Fruit fly (Drosophila melanogaster) whole organism, embryonic: Measurements from ENCODE around the gene CG11617.

Experiments
- Atf6 ChIP-seq: fragments of 200-800 bp; sonication (Bioruptor generic); IDR thresholded peaks from 2 replicates; pipeline ENCODE4 v1.3.6; 2022; ENCODE audit warnings: missing biosample characterization, missing genetic modification characterization
- Bdp1 ChIP-seq: fragments of 200-800 bp; sonication (Bioruptor generic); optimal IDR thresholded peaks from 3 replicates; lab custom pipeline; 2016; ENCODE audit warnings: missing biosample characterization, missing genetic modification characterization
- CG10543 ChIP-seq: fragments of 200-800 bp; sonication (Bioruptor generic); optimal IDR thresholded peaks from 3 replicates; lab custom pipeline; 2017; ENCODE audit warnings: missing biosample characterization, mild to moderate bottlenecking, missing genetic modification characterization, moderate library complexity
- CG15011 ChIP-seq: fragments of 200-800 bp; sonication (Bioruptor generic); optimal IDR thresholded peaks from 3 replicates; lab custom pipeline; 2018; ENCODE audit warnings: missing biosample characterization, mild to moderate bottlenecking, missing genetic modification characterization
- CG15479 ChIP-seq: fragments of 200-800 bp; sonication (Bioruptor generic); optimal IDR thresholded peaks from 3 replicates; lab custom pipeline; 2019; ENCODE audit warnings: missing biosample characterization, mild to moderate bottlenecking, missing genetic modification characterization, moderate library complexity
- CG17186 ChIP-seq: fragments of 200-800 bp; sonication (Bioruptor generic); optimal IDR thresholded peaks from 3 replicates; lab custom pipeline; 2017; ENCODE audit warnings: missing biosample characterization, missing genetic modification reagents, missing genetic modification characterization
- CG17328 ChIP-seq: fragments of 200-800 bp; sonication (Bioruptor generic); IDR thresholded peaks from 2 replicates; pipeline ENCODE4 v1.3.6; 2022; ENCODE audit warnings: missing biosample characterization, missing genetic modification characterization
- CG17568 ChIP-seq: fragments of 200-800 bp; sonication (Bioruptor generic); optimal IDR thresholded peaks from 2 replicates; lab custom pipeline; 2018; ENCODE audit warnings: missing biosample characterization, mild to moderate bottlenecking, missing genetic modification characterization, moderate library complexity
- CG17802 ChIP-seq: fragments of 200-800 bp; sonication (Bioruptor generic); optimal IDR thresholded peaks from 2 replicates; lab custom pipeline; 2018; ENCODE audit warnings: missing biosample characterization, mild to moderate bottlenecking, missing genetic modification characterization, moderate library complexity
- CG18011 ChIP-seq: fragments of 200-800 bp; sonication (Bioruptor generic); optimal IDR thresholded peaks from 2 replicates; lab custom pipeline; 2017; ENCODE audit warnings: missing biosample characterization, missing genetic modification characterization, mild to moderate bottlenecking, moderate library complexity, missing genotype
- CG2875 ChIP-seq: fragments of 200-800 bp; sonication (Bioruptor generic); optimal IDR thresholded peaks from 2 replicates; lab custom pipeline; 2017; ENCODE audit warnings: missing biosample characterization, mild to moderate bottlenecking, missing genetic modification characterization, missing genetic modification reagents
- CG30431 ChIP-seq: fragments of 200-800 bp; sonication (Bioruptor generic); optimal IDR thresholded peaks from 2 replicates; lab custom pipeline; 2017; ENCODE audit warnings: missing biosample characterization, missing genetic modification characterization
- CG3163 ChIP-seq: fragments of 200-800 bp; sonication (Bioruptor generic); optimal IDR thresholded peaks from 3 replicates; lab custom pipeline; 2016; ENCODE audit warnings: missing biosample characterization, missing genetic modification characterization
- CG33557 ChIP-seq: fragments of 200-800 bp; sonication (Bioruptor generic); optimal IDR thresholded peaks from 2 replicates; lab custom pipeline; 2019; ENCODE audit warnings: missing biosample characterization, mild to moderate bottlenecking, missing genetic modification characterization, moderate library complexity
- CG4360 ChIP-seq: fragments of 200-800 bp; sonication (Bioruptor generic); IDR thresholded peaks from 2 replicates; pipeline ENCODE4 v1.3.6; 2022; ENCODE audit warnings: missing biosample characterization, missing genetic modification characterization
- CG4854 ChIP-seq: fragments of 200-800 bp; sonication (Bioruptor generic); optimal IDR thresholded peaks from 2 replicates; lab custom pipeline; 2016; ENCODE audit warnings: missing biosample characterization, missing genetic modification characterization, inconsistent platforms
- CG7271 ChIP-seq: fragments of 200-800 bp; sonication (Bioruptor generic); optimal IDR thresholded peaks from 2 replicates; lab custom pipeline; 2018; ENCODE audit warnings: missing biosample characterization, mild to moderate bottlenecking, missing genetic modification characterization, moderate library complexity
- CG9437 ChIP-seq: fragments of 200-800 bp; sonication (Bioruptor generic); optimal IDR thresholded peaks from 2 replicates; lab custom pipeline; 2018; ENCODE audit warnings: missing biosample characterization, mild to moderate bottlenecking, missing genetic modification characterization
- CG9932 ChIP-seq: fragments of 200-800 bp; sonication (Bioruptor generic); IDR thresholded peaks from 2 replicates; pipeline ENCODE4 v1.3.6; 2022; ENCODE audit warnings: missing biosample characterization, missing genetic modification characterization
- CHES-1-like ChIP-seq: fragments of 200-800 bp; sonication (Bioruptor generic); optimal IDR thresholded peaks from 2 replicates; lab custom pipeline; 2016; ENCODE audit warnings: missing biosample characterization, missing genetic modification characterization
- Dad ChIP-seq: fragments of 200-800 bp; sonication (Bioruptor generic); optimal IDR thresholded peaks from 3 replicates; lab custom pipeline; 2016; ENCODE audit warnings: missing biosample characterization, missing genetic modification characterization
- E2f1 ChIP-seq: fragments of 200-800 bp; sonication (Bioruptor generic); IDR thresholded peaks from 2 replicates; pipeline ENCODE4 v1.3.6; 2022; ENCODE audit warnings: missing biosample characterization, missing genetic modification characterization
- ERR ChIP-seq: fragments of 200-800 bp; sonication (Bioruptor generic); optimal IDR thresholded peaks from 2 replicates; lab custom pipeline; 2016; ENCODE audit warnings: missing biosample characterization, missing genetic modification characterization
- Gug ChIP-seq: fragments of 200-800 bp; sonication (Bioruptor generic); IDR thresholded peaks from 4 replicates; pipeline ENCODE4 v1.3.6; 2022; ENCODE audit warnings: missing biosample characterization, missing genetic modification characterization
- H2.0 ChIP-seq: fragments of 200-800 bp; sonication (Bioruptor generic); IDR thresholded peaks from 2 replicates; pipeline ENCODE4 v1.3.6; 2022; ENCODE audit warnings: missing biosample characterization, missing genetic modification characterization
- HHEX ChIP-seq: fragments of 200-800 bp; sonication (Bioruptor generic); optimal IDR thresholded peaks from 3 replicates; lab custom pipeline; 2017; ENCODE audit warnings: missing biosample characterization, mild to moderate bottlenecking, missing genetic modification characterization, missing genetic modification reagents
- HLH54F ChIP-seq: fragments of 200-800 bp; sonication (Bioruptor generic); optimal IDR thresholded peaks from 3 replicates; lab custom pipeline; 2016; ENCODE audit warnings: missing biosample characterization, missing genetic modification characterization
- Hr39 ChIP-seq: fragments of >200 bp; optimal IDR thresholded peaks from 2 replicates; lab custom pipeline; 2017
- MTF-1 ChIP-seq: fragments of 200-800 bp; sonication (Bioruptor generic); optimal IDR thresholded peaks from 2 replicates; lab custom pipeline; 2018; ENCODE audit warnings: missing biosample characterization, mild to moderate bottlenecking, missing genetic modification characterization, borderline replicate concordance
- Med ChIP-seq: fragments of 200-800 bp; sonication (Bioruptor generic); peaks from one replicate; lab custom pipeline; 2016; ENCODE audit warnings: missing biosample characterization, missing genetic modification characterization, mild to moderate bottlenecking, inconsistent platforms, moderate library complexity
- Neu2 ChIP-seq: fragments of 200-800 bp; sonication (Bioruptor generic); optimal IDR thresholded peaks from 3 replicates; lab custom pipeline; 2016; ENCODE audit warnings: missing biosample characterization, missing genetic modification characterization, borderline replicate concordance
- Nf-YB ChIP-seq: fragments of 200-800 bp; sonication (Bioruptor generic); optimal IDR thresholded peaks from 3 replicates; lab custom pipeline; 2019; ENCODE audit warnings: missing biosample characterization, mild to moderate bottlenecking, missing genetic modification characterization, moderate library complexity
- Pdp1 ChIP-seq, 2 experiments: fragments of 200-800 bp; sonication (Bioruptor generic); optimal IDR thresholded peaks; 3 replicates each; lab custom pipeline; 2016; ENCODE audit warnings: missing biosample characterization in 2 of 2, missing genetic modification characterization in 2 of 2, mild to moderate bottlenecking in 1 of 2, moderate library complexity in 1 of 2
- Vsx1 ChIP-seq: fragments of 200-800 bp; sonication (Bioruptor generic); optimal IDR thresholded peaks from 2 replicates; lab custom pipeline; 2017; ENCODE audit warnings: missing biosample characterization, mild to moderate bottlenecking, missing genetic modification characterization, missing genetic modification reagents
- cato ChIP-seq: fragments of 200-800 bp; sonication (Bioruptor generic); optimal IDR thresholded peaks from 2 replicates; lab custom pipeline; 2016; ENCODE audit warnings: missing biosample characterization, missing genetic modification characterization, borderline replicate concordance
- chm ChIP-seq: fragments of 200-800 bp; sonication (Bioruptor generic); IDR thresholded peaks from 2 replicates; pipeline ENCODE4 v1.3.6; 2022; ENCODE audit warnings: missing biosample characterization, missing genetic modification characterization
- chn ChIP-seq: fragments of 200-800 bp; sonication (Bioruptor generic); optimal IDR thresholded peaks from 2 replicates; lab custom pipeline; 2016; ENCODE audit warnings: missing biosample characterization, missing genetic modification characterization
- corto ChIP-seq: fragments of 200-800 bp; sonication (Bioruptor generic); optimal IDR thresholded peaks from 2 replicates; lab custom pipeline; 2016; ENCODE audit warnings: missing biosample characterization, mild to moderate bottlenecking, missing genetic modification characterization, moderate library complexity
- crc ChIP-seq: fragments of 200-800 bp; sonication (Bioruptor generic); optimal IDR thresholded peaks from 2 replicates; lab custom pipeline; 2016; ENCODE audit warnings: missing biosample characterization, missing genetic modification characterization
- da ChIP-seq: fragments of 200-800 bp; sonication (Bioruptor generic); optimal IDR thresholded peaks from 2 replicates; lab custom pipeline; 2016; ENCODE audit warnings: missing biosample characterization, missing genetic modification characterization
- ham ChIP-seq: fragments of 200-800 bp; sonication (Bioruptor generic); IDR thresholded peaks from 2 replicates; pipeline ENCODE4 v1.3.6; 2022; ENCODE audit warnings: missing biosample characterization, missing genetic modification characterization
- jing ChIP-seq: fragments of 200-800 bp; sonication (Bioruptor generic); optimal IDR thresholded peaks from 2 replicates; lab custom pipeline; 2018; ENCODE audit warnings: missing biosample characterization, mild to moderate bottlenecking, missing genetic modification characterization
- lab ChIP-seq: fragments of 200-800 bp; sonication (Bioruptor generic); optimal IDR thresholded peaks from 3 replicates; lab custom pipeline; 2017; ENCODE audit warnings: missing biosample characterization, missing genetic modification characterization, mild to moderate bottlenecking, moderate library complexity, missing genetic modification reagents
- lbe ChIP-seq: fragments of 200-800 bp; sonication (Bioruptor generic); optimal IDR thresholded peaks from 2 replicates; lab custom pipeline; 2016; ENCODE audit warnings: missing biosample characterization, mild to moderate bottlenecking, missing genetic modification characterization
- oc ChIP-seq: fragments of 200-800 bp; sonication (Bioruptor generic); optimal IDR thresholded peaks from 2 replicates; lab custom pipeline; 2018; ENCODE audit warnings: missing biosample characterization, mild to moderate bottlenecking, missing genetic modification characterization, moderate library complexity
- org-1 ChIP-seq: fragments of 200-800 bp; sonication (Bioruptor generic); optimal IDR thresholded peaks from 2 replicates; lab custom pipeline; 2017; ENCODE audit warnings: missing biosample characterization, missing genetic modification characterization
- peb ChIP-seq: fragments of 200-800 bp; sonication (Bioruptor generic); IDR thresholded peaks from 2 replicates; pipeline ENCODE4 v1.3.6; 2022; ENCODE audit warnings: missing biosample characterization, missing genetic modification characterization
- pum ChIP-seq: fragments of 200-800 bp; sonication (Bioruptor generic); optimal IDR thresholded peaks from 2 replicates; lab custom pipeline; 2016; ENCODE audit warnings: missing biosample characterization, missing genetic modification characterization
- sens-2 ChIP-seq: fragments of 200-800 bp; sonication (Bioruptor generic); IDR thresholded peaks from 2 replicates; pipeline ENCODE4 v1.3.6; 2022; ENCODE audit warnings: missing biosample characterization, missing genetic modification characterization
- sob ChIP-seq: fragments of 200-800 bp; sonication (Bioruptor generic); IDR thresholded peaks from 2 replicates; pipeline ENCODE4 v1.3.6; 2022; ENCODE audit warnings: missing biosample characterization, missing genetic modification characterization

Gene CG11617

DNA sequence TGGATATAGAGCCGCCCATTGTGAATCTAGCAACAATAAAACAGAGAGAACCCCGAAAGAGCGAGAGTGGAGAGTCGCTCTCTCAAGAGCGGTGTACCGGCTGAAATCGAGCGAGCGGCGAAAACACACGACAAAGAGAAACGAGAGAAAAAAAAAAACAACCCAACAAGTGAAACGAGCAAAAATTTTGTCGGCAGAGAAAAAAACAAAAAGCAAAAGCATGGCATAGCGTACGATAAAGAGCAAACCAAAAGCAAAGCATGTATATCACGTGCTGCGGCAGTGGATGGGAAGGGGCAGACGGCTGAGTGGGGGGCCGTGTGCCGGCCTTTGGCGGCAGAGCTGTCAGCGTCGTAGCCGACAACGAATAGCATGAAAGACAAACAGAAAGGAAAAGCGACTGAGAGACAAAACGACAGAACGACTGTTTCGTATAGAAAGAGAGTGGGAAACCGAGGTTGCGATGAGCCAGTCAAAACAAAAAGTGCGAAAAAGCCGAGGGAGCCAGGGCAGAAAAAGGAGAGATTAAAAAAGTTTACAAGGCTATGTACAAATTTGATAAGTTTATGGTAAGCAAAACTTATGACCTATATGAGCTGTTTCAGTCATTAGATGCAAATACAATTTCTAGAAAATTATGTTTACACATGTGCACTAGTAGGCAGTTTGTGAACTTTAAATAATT lies 39.7 kb upstream of the CG11617 start (continued):
- peak; percentile 30 for TF ChIP-seq Nf-YB (GFP tag; lab: Kevin White, UChicago)
- TF ChIP-seq peb (GFP tag; lab: Robert Waterston, UW), result no peak
- no peak for TF ChIP-seq Hr39 (lab: Kevin White, UChicago)
- no peak for TF ChIP-seq CG2875
- no peak for TF ChIP-seq HLH54F (GFP tag; lab: Kevin White, UChicago)
- TF ChIP-seq cato (GFP tag; lab: Kevin White, UChicago), result no peak
- TF ChIP-seq sob (GFP tag; lab: Robert Waterston, UW), result no peak
- TF ChIP-seq CG4360 (GFP tag; lab: Robert Waterston, UW), result no peak
- TF ChIP-seq ham, result no peak
- no peak for TF ChIP-seq Dad (GFP tag; lab: Kevin White, UChicago)
- no peak for TF ChIP-seq CG15011 (GFP tag; lab: Kevin White, UChicago)
- no peak for TF ChIP-seq CG9932 (GFP tag; lab: Robert Waterston, UW)
- no peak for TF ChIP-seq Pdp1 (GFP tag; optimal IDR thresholded peaks at IDR 0.05; lab: Kevin White, UChicago)
- TF ChIP-seq CG30431 (GFP tag; lab: Kevin White, UChicago), result no peak
- TF ChIP-seq CG4854, result no peak
- no peak for TF ChIP-seq oc (tag; lab: Kevin White, UChicago)
- peak; percentile 61 for TF ChIP-seq lbe (GFP tag; lab: Kevin White, UChicago)
- no peak for TF ChIP-seq crc (GFP tag; lab: Kevin White, UChicago)
- TF ChIP-seq Bdp1, result no peak
- no peak for TF ChIP-seq H2.0 (GFP tag; lab: Robert Waterston, UW)
- peak; percentile 67 for TF ChIP-seq Med (GFP tag; lab: Kevin White, UChicago)
- no peak for TF ChIP-seq CG33557
- no peak for TF ChIP-seq Atf6 (GFP tag; lab: Robert Waterston, UW)
- TF ChIP-seq CG15479 (GFP tag; lab: Kevin White, UChicago), result no peak
- TF ChIP-seq da (GFP tag; lab: Kevin White, UChicago), result no peak
- no peak for TF ChIP-seq MTF-1 (GFP tag; lab: Kevin White, UChicago)
- no peak for TF ChIP-seq CG17186
- TF ChIP-seq CG10543 (GFP tag; lab: Kevin White, UChicago), result peak; percentile 37
- no peak for TF ChIP-seq E2f1 (GFP tag; lab: Robert Waterston, UW)
- no peak for TF ChIP-seq sens-2 (GFP tag; lab: Robert Waterston, UW)
- TF ChIP-seq CG17328, result no peak
- no peak for TF ChIP-seq Neu2 (GFP tag; lab: Kevin White, UChicago)
- TF ChIP-seq ERR (GFP tag; lab: Kevin White, UChicago), result no peak
- no peak for TF ChIP-seq HHEX (GFP tag; lab: Kevin White, UChicago)
- TF ChIP-seq jing (GFP tag; lab: Kevin White, UChicago), result no peak
- TF ChIP-seq pum (GFP tag; lab: Kevin White, UChicago), result no peak
- TF ChIP-seq CG3163 (GFP tag; lab: Kevin White, UChicago), result peak; percentile 94
- no peak for TF ChIP-seq Gug (GFP tag; lab: Robert Waterston, UW)
- TF ChIP-seq chm (GFP tag; lab: Robert Waterston, UW), result peak; percentile 53; the same call in 1 of the 2 replicates
- TF ChIP-seq CG17568 (GFP tag; lab: Kevin White, UChicago), result peak; percentile 18
- TF ChIP-seq corto (GFP tag; lab: Kevin White, UChicago), result no peak
- TF ChIP-seq CG18011, result no peak
- no peak for TF ChIP-seq Vsx1 (GFP tag; lab: Kevin White, UChicago)
- TF ChIP-seq CHES-1-like (GFP tag; lab: Kevin White, UChicago), result peak; percentile 54
- no peak for TF ChIP-seq CG17802
- TF ChIP-seq CG7271 (tag; lab: Kevin White, UChicago), result no peak
- TF ChIP-seq CG9437 (GFP tag; lab: Kevin White, UChicago), result no peak
- peak; percentile 5 for TF ChIP-seq chn (GFP tag; lab: Kevin White, UChicago)
- TF ChIP-seq lab (GFP tag; lab: Kevin White, UChicago), result peak; percentile 23
- no peak for TF ChIP-seq org-1 (GFP tag; lab: Kevin White, UChicago)
